Worm (Caenorhabditis elegans): ENCODE results near the gene sru-38.

The sru-38 gene

ce11 chrV:9853801-9854200, 18.0 kb upstream of the sru-38 start:
- peak; percentile 47 for TF ChIP-seq unc-55 (GFP tag; optimal IDR thresholded peaks at IDR 0.05)
- no peak for TF ChIP-seq nhr-11 (tag; optimal IDR thresholded peaks at IDR 0.05)
- no peak for TF ChIP-seq R02D3.7 (tag; optimal IDR thresholded peaks at IDR 0.05)
- no peak for TF ChIP-seq lsy-2 (tag; optimal IDR thresholded peaks at IDR 0.05)
- no peak for TF ChIP-seq alr-1 (tag; optimal IDR thresholded peaks at IDR 0.05)
- TF ChIP-seq nhr-6 (tag; optimal IDR thresholded peaks at IDR 0.05): no peak
- no peak for TF ChIP-seq dmd-4 (tag; optimal IDR thresholded peaks at IDR 0.05)
- no peak for TF ChIP-seq sma-9 (GFP tag; optimal IDR thresholded peaks at IDR 0.05)
- TF ChIP-seq sma-9 (tag; optimal IDR thresholded peaks at IDR 0.05): no peak
- no peak for TF ChIP-seq nhr-77 (tag; optimal IDR thresholded peaks at IDR 0.05)
- no peak for TF ChIP-seq peb-1 (tag; optimal IDR thresholded peaks at IDR 0.05)
- peak; percentile 55 for TF ChIP-seq C34F6.9 (tag; optimal IDR thresholded peaks at IDR 0.05)
- no peak for TF ChIP-seq lin-13 (GFP tag; optimal IDR thresholded peaks at IDR 0.05)
- peak; percentile 5 for TF ChIP-seq nhr-129 (tag; optimal IDR thresholded peaks at IDR 0.05)
- no peak for TF ChIP-seq lin-39 (tag; optimal IDR thresholded peaks at IDR 0.05)
- no peak for TF ChIP-seq lin-11 (tag; optimal IDR thresholded peaks at IDR 0.05)
- TF ChIP-seq blmp-1 (tag; optimal IDR thresholded peaks at IDR 0.05; ENCODE audit: insufficient read depth): no peak
- no peak for TF ChIP-seq snpc-4 (tag; optimal IDR thresholded peaks at IDR 0.05)

- TF ChIP-seq lsy-2 (tag; optimal IDR thresholded peaks at IDR 0.05) (no peak), nhr-129 (tag; optimal IDR thresholded peaks at IDR 0.05) (no peak), nhr-10 (tag; optimal IDR thresholded peaks at IDR 0.05) (no peak), fos-1 (tag; optimal IDR thresholded peaks at IDR 0.05) (no peak), C34F6.9 (tag; optimal IDR thresholded peaks at IDR 0.05) (no peak), elt-3 (tag; optimal IDR thresholded peaks at IDR 0.05) (no peak), Y55F3AM.14 (GFP tag; optimal IDR thresholded peaks at IDR 0.05) (no peak), skn-1 (tag; optimal IDR thresholded peaks at IDR 0.05) (no peak), mab-5 (tag; optimal IDR thresholded peaks at IDR 0.05) (no peak), sma-3 (GFP tag; optimal IDR thresholded peaks at IDR 0.05) (no peak), nhr-11 (tag; optimal IDR thresholded peaks at IDR 0.05) (no peak)
Observed at ce11 chrV:9848576-9848975, 12.7 kb upstream of the sru-38 start.

- TF ChIP-seq R02D3.7 (tag; optimal IDR thresholded peaks at IDR 0.05) (no peak), lsy-2 (tag; optimal IDR thresholded peaks at IDR 0.05) (no peak), zag-1 (tag; optimal IDR thresholded peaks at IDR 0.05) (no peak), ceh-82 (tag; optimal IDR thresholded peaks at IDR 0.05) (no peak), nhr-10 (tag; optimal IDR thresholded peaks at IDR 0.05) (no peak), nhr-237 (tag; optimal IDR thresholded peaks at IDR 0.05) (no peak), elt-3 (tag; optimal IDR thresholded peaks at IDR 0.05) (no peak), lin-11 (tag; optimal IDR thresholded peaks at IDR 0.05) (no peak), crh-2 (tag; optimal IDR thresholded peaks at IDR 0.05) (no peak), lin-13 (GFP tag; optimal IDR thresholded peaks at IDR 0.05) (no peak), nhr-11 (tag; optimal IDR thresholded peaks at IDR 0.05) (no peak), ceh-16 (tag; optimal IDR thresholded peaks at IDR 0.05) (no peak), peb-1 (tag; optimal IDR thresholded peaks at IDR 0.05) (no peak), nhr-25 (tag; optimal IDR thresholded peaks at IDR 0.05) (no peak), sem-4 (tag; optimal IDR thresholded peaks at IDR 0.05) (no peak), blmp-1 (tag; optimal IDR thresholded peaks at IDR 0.05; ENCODE audit: insufficient read depth) (no peak), nhr-23 (tag; optimal IDR thresholded peaks at IDR 0.05) (no peak), unc-62 (GFP tag; optimal IDR thresholded peaks at IDR 0.05) (no peak)
Observed at ce11 chrV:9843376-9843916, 7.6 kb upstream of the sru-38 start, which contains the start of gene sru-8. Gene sru-8 (plus strand): TSS chrV:9843866.

ce11 chrV:9841376-9841775, 5.5 kb upstream of the sru-38 start, which contains the start of gene sru-36:
Gene sru-36 (plus strand): TSS chrV:9841676.
- TF ChIP-seq ztf-1 (GFP tag; conservative IDR thresholded peaks at IDR 0.05) (no peak), fos-1 (tag; optimal IDR thresholded peaks at IDR 0.05) (no peak)

ce11 chrV:9837679-9838078, 1.8 kb upstream of the sru-38 start, which contains the start of gene srsx-21:
Gene srsx-21 (plus strand): TSS chrV:9837979.
- no peak for TF ChIP-seq mbf-1 (tag; optimal IDR thresholded peaks at IDR 0.05)
- no peak for TF ChIP-seq egl-27 (tag; optimal IDR thresholded peaks at IDR 0.05)
- no peak for TF ChIP-seq ztf-11 (tag; optimal IDR thresholded peaks at IDR 0.05)
- TF ChIP-seq nhr-23 (tag; optimal IDR thresholded peaks at IDR 0.05): no peak
- no peak for TF ChIP-seq sma-9 (GFP tag; optimal IDR thresholded peaks at IDR 0.05)
- TF ChIP-seq sma-9 (tag; optimal IDR thresholded peaks at IDR 0.05): no peak
- no peak for TF ChIP-seq unc-39 (tag; optimal IDR thresholded peaks at IDR 0.05)
- no peak for TF ChIP-seq nhr-12 (tag; optimal IDR thresholded peaks at IDR 0.05)
- no peak for TF ChIP-seq sma-3 (GFP tag; optimal IDR thresholded peaks at IDR 0.05)
